Worm (Caenorhabditis elegans) whole organism, L4 larva: ENCODE data around the gene hil-2.

Source experiments
- F10B5.3 ChIP-seq: sonication (generic microtip); optimal IDR thresholded peaks from 2 replicates; lab custom pipeline; 2016; ENCODE audit warnings: mild to moderate bottlenecking, missing genetic modification characterization, missing compliant biosample characterization
- F26F4.8 ChIP-seq: fragments of 200-800 bp; sonication (Bioruptor generic); conservative IDR thresholded peaks from 2 replicates; pipeline ENCODE4 v1.3.6; 2022; ENCODE audit warnings: missing genetic modification characterization, missing compliant biosample characterization
- F49E8.2 ChIP-seq: sonication (generic microtip); optimal IDR thresholded peaks from 2 replicates; lab custom pipeline; 2016; ENCODE audit warnings: missing compliant biosample characterization, mild to moderate bottlenecking, missing genetic modification characterization, borderline replicate concordance
- T20F7.1 ChIP-seq: fragments of 200-800 bp; sonication (Bioruptor generic); optimal IDR thresholded peaks from 2 replicates; lab custom pipeline; 2018; ENCODE audit warnings: mild to moderate bottlenecking, missing genetic modification characterization, missing compliant biosample characterization
- ZK337.2 ChIP-seq: fragments of 200-800 bp; sonication (Bioruptor generic); IDR thresholded peaks from 2 replicates; pipeline ENCODE4 v1.3.6; 2022; ENCODE audit warnings: missing genetic modification reagents, missing genetic modification characterization, missing compliant biosample characterization
- ceh-20 ChIP-seq: fragments of 200-800 bp; sonication (Bioruptor generic); IDR thresholded peaks from 2 replicates; pipeline ENCODE4 v1.3.6; 2022; ENCODE audit warnings: missing genetic modification reagents, missing genetic modification characterization, missing compliant biosample characterization
- ceh-28 ChIP-seq: fragments of 150-350 bp; optimal IDR thresholded peaks from 2 replicates; lab custom pipeline; 2014; ENCODE audit warnings: missing biosample characterization, missing genetic modification reagents, missing genetic modification characterization
- ceh-62 ChIP-seq: sonication (generic microtip); optimal IDR thresholded peaks from 2 replicates; lab custom pipeline; 2017; ENCODE audit warnings: missing biosample characterization, missing genetic modification characterization
- cey-2 ChIP-seq: sonication (generic microtip); optimal IDR thresholded peaks from 3 replicates; lab custom pipeline; 2017; ENCODE audit warnings: missing genetic modification characterization, mild to moderate bottlenecking, missing compliant biosample characterization, antibody characterized with exemption, borderline replicate concordance; ENCODE audit not compliant: insufficient read depth
- daf-16 ChIP-seq, 3 experiments: sonication (generic microtip); optimal IDR thresholded peaks; 2 replicates each; lab custom pipeline; 2016 to 2017; ENCODE audit warnings: missing genetic modification characterization in 3 of 3, missing genetic modification reagents in 3 of 3, mild to moderate bottlenecking in 2 of 3, missing compliant biosample characterization in 2 of 3, missing biosample characterization in 1 of 3, moderate library complexity in 1 of 3
- daf-19 ChIP-seq: fragments of 200-800 bp; sonication (Bioruptor generic); conservative IDR thresholded peaks from 2 replicates; pipeline ENCODE4 v1.3.6; 2022; ENCODE audit warnings: missing genetic modification characterization, missing compliant biosample characterization
- dmd-6 ChIP-seq: fragments of 200-800 bp; sonication (Bioruptor generic); IDR thresholded peaks from 2 replicates; pipeline ENCODE4 v1.3.6; 2022; ENCODE audit warnings: missing genetic modification reagents, missing genetic modification characterization, missing compliant biosample characterization
- dpl-1 ChIP-seq: fragments of 150-350 bp; optimal IDR thresholded peaks from 2 replicates; lab custom pipeline; 2014; ENCODE audit warnings: missing biosample characterization, missing genetic modification reagents, missing genetic modification characterization
- dve-1 ChIP-seq: sonication (generic microtip); optimal IDR thresholded peaks from 2 replicates; lab custom pipeline; 2017; ENCODE audit warnings: antibody characterized with exemption, mild to moderate bottlenecking, missing genetic modification characterization, missing compliant biosample characterization; ENCODE audit not compliant: insufficient read depth
- egl-27 ChIP-seq: sonication (generic microtip); optimal IDR thresholded peaks from 3 replicates; lab custom pipeline; 2017; ENCODE audit warnings: missing biosample characterization, missing genetic modification reagents, missing genetic modification characterization
- egl-43 ChIP-seq: fragments of 200-800 bp; sonication (Bioruptor generic); IDR thresholded peaks from 2 replicates; pipeline ENCODE4 v1.3.6; 2022; ENCODE audit warnings: missing genetic modification reagents, missing genetic modification characterization, missing compliant biosample characterization
- fos-1 ChIP-seq: fragments of 150-350 bp; optimal IDR thresholded peaks from 2 replicates; lab custom pipeline; 2014; ENCODE audit warnings: missing biosample characterization, missing genetic modification characterization
- hlh-11 ChIP-seq: fragments of 200-800 bp; sonication (Bioruptor generic); optimal IDR thresholded peaks from 2 replicates; lab custom pipeline; 2018; ENCODE audit warnings: mild to moderate bottlenecking, missing genetic modification characterization, missing compliant biosample characterization
- jun-1 ChIP-seq: fragments of 150-350 bp; optimal IDR thresholded peaks from 2 replicates; lab custom pipeline; 2014; ENCODE audit warnings: missing biosample characterization, missing genetic modification reagents, missing genetic modification characterization
- lin-15B ChIP-seq: fragments of 150-350 bp; sonication (generic microtip); optimal IDR thresholded peaks from 3 replicates; lab custom pipeline; 2014; ENCODE audit warnings: missing biosample characterization, missing genetic modification characterization
- lin-38 ChIP-seq: fragments of 200-800 bp; sonication (Bioruptor generic); IDR thresholded peaks from 2 replicates; pipeline ENCODE4 v1.3.6; 2022; ENCODE audit warnings: missing genetic modification reagents, missing genetic modification characterization, missing compliant biosample characterization
- lsy-2 ChIP-seq, 2 experiments: fragments of 150-350 bp in 1 of 2; sonication (generic microtip) in 1 of 2; optimal IDR thresholded peaks; 2 replicates each; lab custom pipeline; 2014 to 2017; ENCODE audit warnings: missing biosample characterization in 2 of 2, missing genetic modification characterization in 2 of 2
- mes-2 ChIP-seq: sonication (generic microtip); optimal IDR thresholded peaks from 2 replicates; lab custom pipeline; 2016; ENCODE audit warnings: missing genotype, mild to moderate bottlenecking, missing genetic modification characterization, missing compliant biosample characterization; ENCODE audit not compliant: poor library complexity, severe bottlenecking
- nhr-10 ChIP-seq: fragments of 150-350 bp; optimal IDR thresholded peaks from 2 replicates; lab custom pipeline; 2014; ENCODE audit warnings: missing biosample characterization, missing genetic modification characterization
- nhr-11 ChIP-seq: fragments of 150-350 bp; optimal IDR thresholded peaks from 2 replicates; lab custom pipeline; 2014; ENCODE audit warnings: missing biosample characterization, missing genetic modification characterization
- nhr-28 ChIP-seq: fragments of 150-350 bp; optimal IDR thresholded peaks from 2 replicates; lab custom pipeline; 2014; ENCODE audit warnings: missing biosample characterization, missing genetic modification characterization
- nhr-41 ChIP-seq: fragments of 200-800 bp; sonication (Bioruptor generic); IDR thresholded peaks from 2 replicates; pipeline ENCODE4 v1.3.6; 2022; ENCODE audit warnings: missing genetic modification reagents, missing genetic modification characterization, missing compliant biosample characterization
- nhr-42 ChIP-seq: fragments of 200-800 bp; sonication (Bioruptor generic); IDR thresholded peaks from 2 replicates; pipeline ENCODE4 v1.3.6; 2022; ENCODE audit warnings: missing genetic modification characterization, missing compliant biosample characterization
- nhr-48 ChIP-seq: sonication (generic microtip); optimal IDR thresholded peaks from 2 replicates; lab custom pipeline; 2016; ENCODE audit warnings: mild to moderate bottlenecking, missing genetic modification characterization, missing compliant biosample characterization
- nhr-76 ChIP-seq: fragments of 150-350 bp; optimal IDR thresholded peaks from 2 replicates; lab custom pipeline; 2014; ENCODE audit warnings: missing biosample characterization, missing genetic modification characterization
- pha-4 ChIP-seq, 2 experiments: fragments of 150-350 bp in 1 of 2; fragments of 200-800 bp in 1 of 2; sonication (Bioruptor generic) in 1 of 2; IDR thresholded peaks in 1 of 2; optimal IDR thresholded peaks in 1 of 2; 2 replicates each; pipeline versions ENCODE4 v1.3.6 to Lab custom; 2014 to 2022; ENCODE audit warnings: missing genetic modification characterization in 2 of 2, missing genetic modification reagents in 2 of 2, missing biosample characterization in 1 of 2, missing compliant biosample characterization in 1 of 2
- pqm-1 ChIP-seq: sonication (generic microtip); optimal IDR thresholded peaks from 2 replicates; lab custom pipeline; 2017; ENCODE audit warnings: missing biosample characterization, missing genetic modification characterization
- saeg-2 ChIP-seq: fragments of 200-800 bp; sonication (Bioruptor generic); IDR thresholded peaks from 2 replicates; pipeline ENCODE4 v1.3.6; 2022; ENCODE audit warnings: missing genetic modification reagents, missing genetic modification characterization, missing compliant biosample characterization
- spr-3 ChIP-seq: fragments of 200-800 bp; sonication (Bioruptor generic); optimal IDR thresholded peaks from 2 replicates; lab custom pipeline; 2018; ENCODE audit warnings: mild to moderate bottlenecking, missing genetic modification characterization, missing compliant biosample characterization
- tag-97 ChIP-seq: fragments of 200-800 bp; sonication (Bioruptor generic); IDR thresholded peaks from 2 replicates; pipeline ENCODE4 v1.3.6; 2022; ENCODE audit warnings: missing genetic modification characterization, missing compliant biosample characterization
- unc-39 ChIP-seq: sonication (generic microtip); optimal IDR thresholded peaks from 2 replicates; lab custom pipeline; 2017; ENCODE audit warnings: missing biosample characterization, missing genetic modification characterization
- zfp-3 ChIP-seq: fragments of 200-800 bp; sonication (Bioruptor generic); conservative IDR thresholded peaks from 2 replicates; pipeline ENCODE4 v1.3.6; 2022; ENCODE audit warnings: missing genetic modification reagents, missing genetic modification characterization, missing compliant biosample characterization
- ztf-7 ChIP-seq: fragments of 150-350 bp; optimal IDR thresholded peaks from 2 replicates; lab custom pipeline; 2014; ENCODE audit warnings: missing biosample characterization, missing genetic modification characterization

hil-2 gene

DNA sequence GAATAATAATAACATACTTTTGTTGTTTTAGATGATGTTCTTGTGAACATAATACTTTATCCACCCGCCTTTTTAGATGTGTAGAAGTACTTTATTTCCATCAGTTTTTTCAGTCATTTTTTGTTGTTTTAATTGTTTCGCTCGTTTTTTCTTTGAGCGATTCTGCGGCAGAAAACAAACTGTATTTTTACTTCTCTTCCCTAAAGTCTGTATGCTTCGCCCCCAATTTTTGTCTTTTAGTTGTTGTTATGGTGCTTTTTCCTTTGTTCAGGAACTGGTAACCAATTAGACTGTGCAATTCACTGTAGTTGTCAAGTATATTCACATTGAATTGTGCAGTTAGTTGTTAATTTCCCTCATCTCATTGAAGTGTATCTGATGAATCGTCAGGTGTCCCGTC lies 31.7 kb downstream of the hil-2 start (continued):
- TF ChIP-seq nhr-11 (tag; lab: Kevin White, UChicago) (no peak), fos-1 (tag; lab: Kevin White, UChicago) (no peak), spr-3 (GFP tag; lab: Kevin White, UChicago) (peak; percentile 10), jun-1 (tag; lab: Kevin White, UChicago) (no peak), F49E8.2 (peak; percentile 51), hlh-11 (tag; lab: Kevin White, UChicago) (no peak), F10B5.3 (tag; lab: Kevin White, UChicago) (no peak), egl-27 (tag; lab: Kevin White, UChicago) (no peak), ceh-62 (tag; lab: Kevin White, UChicago) (no peak), ztf-7 (no peak), nhr-42 (GFP tag; lab: Robert Waterston, UW) (no peak), nhr-41 (GFP tag; lab: Robert Waterston, UW) (no peak), pha-4 (GFP tag; IDR thresholded peaks at IDR 0.05; lab: Robert Waterston, UW) (peak; percentile 18; the same call in 1 of the 2 replicates), pha-4 (tag; optimal IDR thresholded peaks at IDR 0.05; lab: Kevin White, UChicago) (no peak), nhr-76 (tag; lab: Kevin White, UChicago) (no peak), nhr-10 (tag; lab: Kevin White, UChicago) (no peak), dpl-1 (GFP tag; lab: Kevin White, UChicago) (no peak), lin-15B (no peak), egl-43 (GFP tag; lab: Robert Waterston, UW) (no peak)

DNA sequence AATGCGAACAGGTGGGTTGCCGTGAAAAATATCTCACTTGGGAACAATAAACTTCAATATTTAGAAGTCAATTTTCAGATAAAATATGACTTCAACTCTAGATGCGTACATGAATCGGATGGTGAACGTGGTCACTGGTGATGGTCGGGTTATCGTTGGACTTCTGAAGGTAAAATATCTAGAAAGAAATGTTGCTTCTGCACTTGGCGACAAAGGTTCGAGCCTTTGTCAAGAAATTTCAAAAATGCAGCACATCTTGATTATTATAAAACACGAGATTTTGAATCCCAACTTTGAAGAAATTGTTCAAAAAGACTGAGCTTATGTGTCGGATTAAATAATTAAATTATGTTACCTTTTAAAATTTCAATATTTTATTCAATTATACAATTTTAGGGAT lies 32.4 kb downstream of the hil-2 start, which contains the start of gene lsm-8:
TSS of gene lsm-8 (plus strand) at position 79 of the 400 bp plus-strand sequence.
- TF ChIP-seq tag-97 (GFP tag; lab: Robert Waterston, UW) (no peak), zfp-3 (GFP tag; lab: Robert Waterston, UW) (no peak), F26F4.8 (GFP tag; lab: Robert Waterston, UW) (no peak), mes-2 (peak; percentile 15)
- TF ChIP-seq, all 104 proteins: peak for 1

DNA sequence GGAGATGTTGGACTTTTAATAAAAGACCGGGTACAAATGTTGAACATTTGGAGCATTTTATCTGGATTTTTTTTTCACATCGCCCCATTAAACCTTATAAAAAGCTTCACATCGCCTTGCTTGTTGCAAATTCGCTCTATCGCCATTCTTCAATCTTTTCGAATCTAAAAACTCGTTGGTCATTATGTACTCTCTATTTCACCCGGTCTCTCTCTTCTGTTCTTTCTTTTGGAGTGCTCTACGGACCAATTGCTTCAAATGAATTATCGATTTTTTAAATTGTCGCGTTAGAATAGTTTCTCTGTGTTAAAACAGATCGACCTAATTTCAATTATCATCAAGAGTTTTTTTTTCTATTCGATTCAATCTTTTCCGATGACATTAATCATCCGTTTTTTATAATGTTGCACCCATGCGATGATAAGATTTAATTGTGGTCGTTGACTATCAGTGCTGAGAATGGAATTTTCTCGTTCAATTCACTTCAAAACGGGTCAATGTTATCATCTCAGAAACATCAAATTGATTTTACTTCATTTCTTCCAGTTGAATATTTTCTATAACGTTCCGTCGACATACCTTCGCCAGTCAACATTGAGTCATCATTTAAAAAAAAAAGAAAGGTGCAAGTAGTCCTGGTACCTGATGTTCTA lies 33.4 kb downstream of the hil-2 start:
- TF ChIP-seq dpl-1 (GFP tag; lab: Kevin White, UChicago) (peak; percentile 17), lin-38 (GFP tag; lab: Robert Waterston, UW) (peak; percentile 51), nhr-28 (tag; lab: Kevin White, UChicago) (peak; percentile 64), ceh-20 (0 out of 2 replicates have a peak, but pooled peaks have one; percentile 25), cey-2 (tag; lab: Kevin White, UChicago) (no peak), lsy-2 (tag; optimal IDR thresholded peaks at IDR 0.05; lab: Kevin White, UChicago) (peak in 1 of 2 experiments; percentile 59), dmd-6 (GFP tag; lab: Robert Waterston, UW) (peak; percentile 43; the same call in 1 of the 2 replicates), ceh-28 (peak; percentile 69), saeg-2 (GFP tag; lab: Robert Waterston, UW) (no peak), pqm-1 (peak; percentile 40), dve-1 (tag; lab: Kevin White, UChicago) (peak; percentile 38), daf-16 (GFP tag; optimal IDR thresholded peaks at IDR 0.05; lab: Kevin White, UChicago) (no peak), daf-16 (tag; optimal IDR thresholded peaks at IDR 0.05; lab: Kevin White, UChicago) (peak; percentile 59), hlh-11 (tag; lab: Kevin White, UChicago) (peak; percentile 46), unc-39 (tag; lab: Kevin White, UChicago) (no peak), nhr-48 (peak; percentile 19), T20F7.1 (GFP tag; lab: Kevin White, UChicago) (peak; percentile 17), ceh-62 (tag; lab: Kevin White, UChicago) (no peak), ZK337.2 (GFP tag; lab: Robert Waterston, UW) (no peak), daf-19 (GFP tag; lab: Robert Waterston, UW) (no peak), nhr-41 (GFP tag; lab: Robert Waterston, UW) (no peak)
- TF ChIP-seq, all 104 proteins: peak for 13
